Worm (Caenorhabditis elegans): ENCODE results near the gene snn-1.

ce11 chrIV:1785156-1785555 lies 29.8 kb downstream of the snn-1 start:
- TF ChIP-seq ztf-23 (GFP tag; IDR thresholded peaks at IDR 0.05) (no peak), med-1 (GFP tag; optimal IDR thresholded peaks at IDR 0.05; ENCODE audit: insufficient read depth) (no peak), cog-1 (tag; optimal IDR thresholded peaks at IDR 0.05) (no peak), flt-1 (GFP tag; IDR thresholded peaks at IDR 0.05) (no peak), klf-2 (GFP tag; conservative IDR thresholded peaks at IDR 0.05) (no peak)

Measured in whole organism, midembryonic.